Worm (Caenorhabditis elegans) whole organism, young adult: Measurements from ENCODE around the gene col-132.

Experiments
- B0336.3 ChIP-seq: fragments of 200-800 bp; sonication (Bioruptor generic); IDR thresholded peaks from 2 replicates; pipeline ENCODE4 v1.3.6; 2022; ENCODE audit warnings: missing genetic modification characterization, missing compliant biosample characterization
- F22D6.2 ChIP-seq: sonication (generic microtip); optimal IDR thresholded peaks from 2 replicates; lab custom pipeline; 2016; ENCODE audit warnings: mild to moderate bottlenecking, missing genetic modification characterization, missing compliant biosample characterization
- F23B12.7 ChIP-seq: sonication (generic microtip); optimal IDR thresholded peaks from 2 replicates; lab custom pipeline; 2017; ENCODE audit warnings: missing genetic modification characterization, mild to moderate bottlenecking, missing compliant biosample characterization, antibody characterized with exemption, moderate library complexity; ENCODE audit not compliant: insufficient read depth
- F39B2.1 ChIP-seq: fragments of 200-800 bp; sonication (Bioruptor generic); IDR thresholded peaks from 2 replicates; pipeline ENCODE4 v1.3.6; 2022; ENCODE audit warnings: missing genetic modification reagents, missing genetic modification characterization, missing compliant biosample characterization
- F49E8.2 ChIP-seq: sonication (generic microtip); optimal IDR thresholded peaks from 3 replicates; lab custom pipeline; 2017; ENCODE audit warnings: missing genetic modification characterization, mild to moderate bottlenecking, missing compliant biosample characterization, antibody characterized with exemption, moderate library complexity; ENCODE audit not compliant: insufficient read depth
- F52B5.7 ChIP-seq: sonication (generic microtip); optimal IDR thresholded peaks from 2 replicates; lab custom pipeline; 2016; ENCODE audit warnings: mild to moderate bottlenecking, missing genetic modification characterization, missing compliant biosample characterization
- K11D2.4 ChIP-seq: fragments of 200-800 bp; sonication (Bioruptor generic); IDR thresholded peaks from 2 replicates; pipeline ENCODE4 v1.3.6; 2022; ENCODE audit warnings: missing genetic modification reagents, missing genetic modification characterization, missing compliant biosample characterization
- Y53F4B.3 ChIP-seq: fragments of 200-800 bp; sonication (Bioruptor generic); IDR thresholded peaks from 2 replicates; pipeline ENCODE4 v1.3.6; 2022; ENCODE audit warnings: missing genetic modification reagents, missing genetic modification characterization, missing compliant biosample characterization
- akir-1 ChIP-seq: fragments of 200-800 bp; sonication (Bioruptor generic); optimal IDR thresholded peaks from 2 replicates; lab custom pipeline; 2018; ENCODE audit warnings: mild to moderate bottlenecking, missing genetic modification characterization, moderate library complexity, missing compliant biosample characterization
- athp-1 ChIP-seq: sonication (generic microtip); optimal IDR thresholded peaks from 2 replicates; lab custom pipeline; 2017; ENCODE audit warnings: mild to moderate bottlenecking, missing genetic modification characterization, missing compliant biosample characterization
- attf-3 ChIP-seq: fragments of 200-800 bp; sonication (Bioruptor generic); conservative IDR thresholded peaks from 2 replicates; pipeline ENCODE4 v1.3.6; 2022; ENCODE audit warnings: missing genetic modification reagents, missing genetic modification characterization, missing compliant biosample characterization
- attf-6 ChIP-seq: fragments of 200-800 bp; sonication (Bioruptor generic); IDR thresholded peaks from 2 replicates; pipeline ENCODE4 v1.3.6; 2022; ENCODE audit warnings: missing genetic modification reagents, missing genetic modification characterization, missing compliant biosample characterization
- bed-2 ChIP-seq: fragments of 200-800 bp; sonication (Bioruptor generic); IDR thresholded peaks from 2 replicates; pipeline ENCODE4 v1.3.6; 2022; ENCODE audit warnings: missing genetic modification reagents, missing genetic modification characterization, missing compliant biosample characterization
- cebp-1 ChIP-seq, 2 experiments: fragments of 200-800 bp in 1 of 2; sonication (Bioruptor generic) in 1 of 2; sonication (generic microtip) in 1 of 2; IDR thresholded peaks in 1 of 2; optimal IDR thresholded peaks in 1 of 2; 2 replicates each; pipeline versions ENCODE4 v1.3.6 to Lab custom; 2017 to 2022; ENCODE audit warnings: missing compliant biosample characterization in 2 of 2, missing genetic modification characterization in 2 of 2, mild to moderate bottlenecking in 1 of 2, missing genetic modification reagents in 1 of 2, moderate library complexity in 1 of 2
- cebp-2 ChIP-seq: fragments of 200-800 bp; sonication (Bioruptor generic); IDR thresholded peaks from 2 replicates; pipeline ENCODE4 v1.3.6; 2022; ENCODE audit warnings: missing genetic modification characterization, missing compliant biosample characterization
- ceh-100 ChIP-seq: fragments of 200-800 bp; sonication (Bioruptor generic); IDR thresholded peaks from 2 replicates; pipeline ENCODE4 v1.3.6; 2022; ENCODE audit warnings: missing genetic modification reagents, missing genetic modification characterization, missing compliant biosample characterization
- ceh-58 ChIP-seq: fragments of 200-800 bp; sonication (Bioruptor generic); IDR thresholded peaks from 2 replicates; pipeline ENCODE4 v1.3.6; 2022; ENCODE audit warnings: missing genetic modification characterization, missing compliant biosample characterization
- ceh-79 ChIP-seq: sonication (generic microtip); optimal IDR thresholded peaks from 2 replicates; lab custom pipeline; 2017; ENCODE audit warnings: mild to moderate bottlenecking, missing genetic modification characterization, missing compliant biosample characterization
- chd-7 ChIP-seq: sonication (generic microtip); optimal IDR thresholded peaks from 2 replicates; lab custom pipeline; 2016; ENCODE audit warnings: mild to moderate bottlenecking, missing genetic modification characterization, moderate library complexity, missing compliant biosample characterization
- die-1 ChIP-seq: sonication (generic microtip); optimal IDR thresholded peaks from 2 replicates; lab custom pipeline; 2016; ENCODE audit warnings: missing genotype, mild to moderate bottlenecking, missing genetic modification characterization, missing compliant biosample characterization
- fkh-3 ChIP-seq: sonication (generic microtip); optimal IDR thresholded peaks from 2 replicates; lab custom pipeline; 2016; ENCODE audit warnings: mild to moderate bottlenecking, missing genetic modification characterization, missing compliant biosample characterization
- gei-17 ChIP-seq: fragments of 200-800 bp; sonication (Bioruptor generic); optimal IDR thresholded peaks from 2 replicates; lab custom pipeline; 2018; ENCODE audit warnings: mild to moderate bottlenecking, missing genetic modification characterization, missing compliant biosample characterization
- hlh-26 ChIP-seq: fragments of 200-800 bp; sonication (Bioruptor generic); conservative IDR thresholded peaks from 2 replicates; pipeline ENCODE4 v1.3.6; 2022; ENCODE audit warnings: missing genetic modification reagents, missing genetic modification characterization, missing compliant biosample characterization
- hmg-20 ChIP-seq: fragments of 200-800 bp; sonication (Bioruptor generic); IDR thresholded peaks from 2 replicates; pipeline ENCODE4 v1.3.6; 2022; ENCODE audit warnings: missing genetic modification reagents, missing genetic modification characterization, missing compliant biosample characterization
- hsf-1 ChIP-seq: fragments of 200-800 bp; sonication (Bioruptor generic); IDR thresholded peaks from 2 replicates; pipeline ENCODE4 v1.3.6; 2022; ENCODE audit warnings: missing genetic modification reagents, missing genetic modification characterization, missing compliant biosample characterization
- lin-35 ChIP-seq, 3 experiments: fragments of 150-350 bp in 2 of 3; sonication (generic microtip) in 1 of 3; optimal IDR thresholded peaks; 2 replicates each; lab custom pipeline; 2014 to 2018; ENCODE audit warnings: missing biosample characterization in 3 of 3, missing genetic modification characterization in 3 of 3, missing genetic modification reagents in 3 of 3
- lin-54 ChIP-seq: fragments of 200-800 bp; sonication (Bioruptor generic); optimal IDR thresholded peaks from 2 replicates; lab custom pipeline; 2018; ENCODE audit warnings: mild to moderate bottlenecking, missing genetic modification characterization, missing compliant biosample characterization
- lir-1 ChIP-seq: fragments of 200-800 bp; sonication (Bioruptor generic); conservative IDR thresholded peaks from 2 replicates; pipeline ENCODE4 v1.3.6; 2022; ENCODE audit warnings: missing genetic modification reagents, missing genetic modification characterization, missing compliant biosample characterization
- nfyb-1 ChIP-seq: fragments of 200-800 bp; sonication (Bioruptor generic); IDR thresholded peaks from 2 replicates; pipeline ENCODE4 v1.3.6; 2022; ENCODE audit warnings: missing genetic modification reagents, missing genetic modification characterization, missing compliant biosample characterization
- nhr-179 ChIP-seq: sonication (generic microtip); optimal IDR thresholded peaks from 2 replicates; lab custom pipeline; 2016; ENCODE audit warnings: mild to moderate bottlenecking, missing genetic modification characterization, missing compliant biosample characterization
- nhr-27 ChIP-seq: fragments of 200-800 bp; sonication (Bioruptor generic); optimal IDR thresholded peaks from 2 replicates; lab custom pipeline; 2018; ENCODE audit warnings: mild to moderate bottlenecking, missing genetic modification characterization, moderate library complexity, missing compliant biosample characterization
- pha-4 ChIP-seq: fragments of 150-350 bp; sonication (generic microtip); optimal IDR thresholded peaks from 2 replicates; lab custom pipeline; 2014; ENCODE audit warnings: missing biosample characterization, missing genetic modification reagents, missing genetic modification characterization
- rcor-1 ChIP-seq: fragments of 200-800 bp; sonication (Bioruptor generic); IDR thresholded peaks from 2 replicates; pipeline ENCODE4 v1.3.6; 2022; ENCODE audit warnings: missing genetic modification reagents, missing genetic modification characterization, missing compliant biosample characterization
- rec-8 ChIP-seq, 2 experiments: sonication (generic microtip); optimal IDR thresholded peaks; 2 replicates each; lab custom pipeline; 2016; ENCODE audit warnings: mild to moderate bottlenecking in 2 of 2, missing genetic modification characterization in 2 of 2, missing genetic modification reagents in 2 of 2, missing genotype in 2 of 2, missing biosample characterization in 1 of 2, missing compliant biosample characterization in 1 of 2, moderate library complexity in 1 of 2
- repo-1 ChIP-seq: sonication (generic microtip); optimal IDR thresholded peaks from 2 replicates; lab custom pipeline; 2017; ENCODE audit warnings: mild to moderate bottlenecking, missing genetic modification characterization, missing compliant biosample characterization
- rpc-1 ChIP-seq, 2 experiments: fragments of 150-350 bp in 1 of 2; sonication (generic microtip) in 1 of 2; optimal IDR thresholded peaks; 2 replicates each; lab custom pipeline; 2014 to 2018; ENCODE audit warnings: missing biosample characterization in 1 of 2, missing genetic modification characterization in 1 of 2, missing genetic modification reagents in 1 of 2, missing genotype in 1 of 2
- sdz-38 ChIP-seq: sonication (generic microtip); optimal IDR thresholded peaks from 2 replicates; lab custom pipeline; 2016; ENCODE audit warnings: missing genotype, missing genetic modification characterization, missing compliant biosample characterization
- sea-2 ChIP-seq: fragments of 200-800 bp; sonication (Bioruptor generic); IDR thresholded peaks from 2 replicates; pipeline ENCODE4 v1.3.6; 2022; ENCODE audit warnings: missing genetic modification characterization, missing compliant biosample characterization
- snpc-3.4 ChIP-seq: sonication (generic microtip); optimal IDR thresholded peaks from 2 replicates; lab custom pipeline; 2017; ENCODE audit warnings: missing genetic modification characterization, mild to moderate bottlenecking, missing compliant biosample characterization, antibody characterized with exemption, moderate library complexity, missing genotype, missing genetic modification reagents
- somi-1 ChIP-seq: fragments of 200-800 bp; sonication (Bioruptor generic); optimal IDR thresholded peaks from 2 replicates; lab custom pipeline; 2018; ENCODE audit warnings: mild to moderate bottlenecking, missing genetic modification characterization, missing compliant biosample characterization
- tbp1 ChIP-seq: fragments of 200-800 bp; sonication (Bioruptor generic); optimal IDR thresholded peaks from 2 replicates; lab custom pipeline; 2018; ENCODE audit warnings: mild to moderate bottlenecking, missing genetic modification characterization, missing compliant biosample characterization
- tlf-1 ChIP-seq: fragments of 200-800 bp; sonication (Bioruptor generic); optimal IDR thresholded peaks from 2 replicates; lab custom pipeline; 2018; ENCODE audit warnings: mild to moderate bottlenecking, missing genetic modification characterization, missing compliant biosample characterization
- unc-130 ChIP-seq: sonication (generic microtip); optimal IDR thresholded peaks from 2 replicates; lab custom pipeline; 2016; ENCODE audit warnings: missing genetic modification reagents, missing genetic modification characterization, missing compliant biosample characterization
- unc-62 ChIP-seq: fragments of 150-350 bp; optimal IDR thresholded peaks from 2 replicates; lab custom pipeline; 2014; ENCODE audit warnings: missing biosample characterization, missing genetic modification reagents, missing genetic modification characterization
- xnd-1 ChIP-seq: sonication (generic microtip); optimal IDR thresholded peaks from 2 replicates; lab custom pipeline; 2016; ENCODE audit warnings: missing genotype, missing genetic modification reagents, missing genetic modification characterization, missing compliant biosample characterization
- zim-3 ChIP-seq: sonication (generic microtip); optimal IDR thresholded peaks from 2 replicates; lab custom pipeline; 2017; ENCODE audit warnings: mild to moderate bottlenecking, missing genetic modification characterization, moderate library complexity, missing compliant biosample characterization
- ztf-22 ChIP-seq: fragments of 200-800 bp; sonication (Bioruptor generic); optimal IDR thresholded peaks from 2 replicates; lab custom pipeline; 2018; ENCODE audit warnings: mild to moderate bottlenecking, missing genetic modification characterization, moderate library complexity, missing compliant biosample characterization
- ztf-3 ChIP-seq: fragments of 200-800 bp; sonication (Bioruptor generic); optimal IDR thresholded peaks from 2 replicates; lab custom pipeline; 2018; ENCODE audit warnings: mild to moderate bottlenecking, missing genetic modification characterization, missing compliant biosample characterization

col-132 gene

DNA sequence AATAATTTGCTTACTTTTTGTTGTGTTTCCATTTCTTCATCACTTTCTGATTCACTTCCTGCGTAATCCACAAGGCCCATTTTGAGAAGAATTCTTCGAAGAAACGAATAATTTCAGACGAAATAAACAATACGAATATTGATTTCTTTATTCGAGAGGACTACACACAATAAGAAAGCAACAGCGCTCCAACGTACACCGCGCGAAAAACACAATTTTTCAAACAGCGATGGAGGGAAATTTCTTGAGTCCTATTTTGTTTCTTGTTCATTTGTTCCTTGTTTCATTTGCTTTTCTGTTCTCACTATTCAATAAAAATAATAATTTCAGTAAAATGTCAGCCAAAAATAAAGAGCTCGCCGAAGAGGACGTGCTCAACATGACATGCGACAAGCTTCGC is 2.8 kb upstream of the col-132 start, which contains the start of the genes prcc-1 and C39E9.12 (continued):
- TF ChIP-seq tlf-1 (GFP tag; lab: Kevin White, UChicago) (peak; percentile 44), akir-1 (GFP tag; lab: Kevin White, UChicago) (no peak), Y53F4B.3 (GFP tag; lab: Robert Waterston, UW) (no peak), sdz-38 (no peak), bed-2 (GFP tag; lab: Robert Waterston, UW) (no peak), hlh-26 (GFP tag; lab: Robert Waterston, UW) (no peak), F49E8.2 (tag; lab: Kevin White, UChicago) (peak; percentile 9), attf-3 (GFP tag; lab: Robert Waterston, UW) (peak; percentile 49; the same call in 1 of the 2 replicates), rpc-1 (optimal IDR thresholded peaks at IDR 0.05; lab: Kevin White, UChicago) (no peak), rpc-1 (tag; optimal IDR thresholded peaks at IDR 0.05; lab: Kevin White, UChicago) (no peak), athp-1 (tag; lab: Kevin White, UChicago) (no peak), K11D2.4 (GFP tag; lab: Robert Waterston, UW) (no peak), ceh-100 (GFP tag; lab: Robert Waterston, UW) (peak; percentile 54; the same call in 1 of the 2 replicates), repo-1 (no peak), F22D6.2 (tag; lab: Kevin White, UChicago) (no peak), nhr-179 (tag; lab: Kevin White, UChicago) (no peak), chd-7 (no peak), unc-62 (no peak), cebp-1 (GFP tag; IDR thresholded peaks at IDR 0.05; lab: Robert Waterston, UW) (no peak), cebp-1 (tag; optimal IDR thresholded peaks at IDR 0.05; lab: Kevin White, UChicago) (no peak), B0336.3 (0 out of 2 replicates have a peak, but pooled peaks have one; percentile 21), zim-3 (no peak), F39B2.1 (no peak), ceh-79 (tag; lab: Kevin White, UChicago) (no peak), lir-1 (GFP tag; lab: Robert Waterston, UW) (no peak), xnd-1 (tag; lab: Kevin White, UChicago) (peak; percentile 80), cebp-2 (GFP tag; lab: Robert Waterston, UW) (no peak), nfyb-1 (GFP tag; lab: Robert Waterston, UW) (no peak), F23B12.7 (tag; lab: Kevin White, UChicago) (peak; percentile 61), hsf-1 (GFP tag; lab: Robert Waterston, UW) (no peak; the same call in 1 of the 2 replicates), tbp1 (GFP tag; lab: Kevin White, UChicago) (peak; percentile 47), somi-1 (no peak), rec-8 (tag; optimal IDR thresholded peaks at IDR 0.05; lab: Kevin White, UChicago) (no peak), gei-17 (GFP tag; lab: Kevin White, UChicago) (no peak), die-1 (tag; lab: Kevin White, UChicago) (no peak), ztf-22 (GFP tag; lab: Kevin White, UChicago) (no peak), lin-35 (GFP tag; optimal IDR thresholded peaks at IDR 0.05; lab: Kevin White, UChicago) (peak in 2 of 3 experiments; percentile 1 to 86), fkh-3 (tag; lab: Kevin White, UChicago) (no peak), F52B5.7 (tag; lab: Kevin White, UChicago) (no peak), attf-6 (GFP tag; lab: Robert Waterston, UW) (no peak), lin-54 (peak; percentile 82), unc-130 (peak; percentile 69), pha-4 (tag; lab: Kevin White, UChicago) (no peak), ceh-58 (GFP tag; lab: Robert Waterston, UW) (no peak), rcor-1 (GFP tag; lab: Robert Waterston, UW) (peak; percentile 23; the same call in 1 of the 2 replicates), hmg-20 (GFP tag; lab: Robert Waterston, UW) (no peak), nhr-27 (no peak), ztf-3 (GFP tag; lab: Kevin White, UChicago) (no peak), sea-2 (GFP tag; lab: Robert Waterston, UW) (no peak), snpc-3.4 (tag; lab: Kevin White, UChicago) (peak; percentile 82)
